Fruit fly (Drosophila melanogaster) whole organism: Measurements from ENCODE around the gene MAPk-Ak2.

Experiments
- CG8478 ChIP-seq: fragments of >200 bp; optimal IDR thresholded peaks from 2 replicates; lab custom pipeline; 2018; ENCODE audit warnings: inconsistent platforms
- Dll ChIP-seq: fragments of >200 bp; optimal IDR thresholded peaks from 2 replicates; lab custom pipeline; 2017
- EcR ChIP-seq, 2 experiments: fragments of >200 bp; optimal IDR thresholded peaks; 2 replicates each; lab custom pipeline; 2017; ENCODE audit warnings: missing biosample characterization in 2 of 2, missing genetic modification characterization in 2 of 2, missing genetic modification reagents in 2 of 2
- pan ChIP-seq: fragments of >200 bp; optimal IDR thresholded peaks from 2 replicates; lab custom pipeline; 2017
- psq ChIP-seq: fragments of >200 bp; optimal IDR thresholded peaks from 2 replicates; lab custom pipeline; 2017
- usp ChIP-seq: fragments of >200 bp; optimal IDR thresholded peaks from 2 replicates; lab custom pipeline; 2017; ENCODE audit warnings: missing biosample characterization, missing genetic modification characterization, mixed read lengths

The MAPk-Ak2 gene

DNA sequence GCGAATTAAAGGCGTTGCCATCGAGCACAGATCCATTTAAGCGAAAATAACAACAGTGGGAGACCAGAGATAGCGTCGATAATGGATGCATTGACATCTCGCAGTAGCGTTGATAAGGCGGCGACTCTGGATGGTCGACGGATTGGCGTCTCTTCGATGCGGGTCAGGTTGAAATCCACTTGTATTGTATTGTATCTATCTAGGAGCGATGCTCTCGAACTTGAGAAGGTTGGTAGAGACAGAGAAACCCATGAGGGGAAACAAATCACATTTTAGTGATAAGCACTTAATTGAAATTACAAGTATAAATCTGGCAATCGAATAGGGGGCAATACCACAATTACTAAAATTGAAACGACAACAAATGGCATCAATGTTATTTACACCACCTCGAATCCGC, 40.4 kb downstream of the MAPk-Ak2 start:
- TF ChIP-seq psq (no peak), EcR (GFP tag; optimal IDR thresholded peaks at IDR 0.05; lab: Kevin White, UChicago) (no peak), Dll (lab: Kevin White, UChicago) (no peak), pan (lab: Kevin White, UChicago) (no peak), usp (GFP tag; lab: Kevin White, UChicago) (no peak), CG8478 (lab: Kevin White, UChicago) (no peak)

DNA sequence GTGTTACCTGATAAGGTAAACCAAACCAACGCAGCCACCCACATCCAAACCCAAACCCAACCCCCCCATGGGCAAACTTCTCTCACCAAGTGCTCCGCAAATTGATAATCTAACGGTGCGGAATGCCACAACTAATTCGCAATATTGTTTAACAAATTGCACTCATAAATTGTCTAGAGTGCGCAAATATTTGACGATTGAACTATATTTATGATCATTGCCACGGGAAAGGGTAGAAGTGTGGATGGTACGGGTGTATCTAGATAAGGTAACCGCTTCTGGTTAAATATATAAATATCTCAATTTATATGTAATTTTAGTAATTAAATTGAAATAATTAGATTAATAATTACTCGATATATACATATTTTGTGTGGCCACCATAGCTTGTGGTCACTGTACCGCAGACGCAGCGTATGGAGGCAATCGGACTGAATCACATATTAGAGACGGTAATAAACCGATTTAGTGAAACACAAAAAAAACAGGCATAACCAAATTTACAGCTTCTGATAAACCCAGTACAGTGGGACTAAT, 45.5 kb downstream of the MAPk-Ak2 start:
- TF ChIP-seq EcR (GFP tag; optimal IDR thresholded peaks at IDR 0.05; lab: Kevin White, UChicago) (no peak), pan (lab: Kevin White, UChicago) (no peak)

- TF ChIP-seq EcR (GFP tag; optimal IDR thresholded peaks at IDR 0.05; lab: Kevin White, UChicago) = no peak
These were observed 46.1 kb downstream of the MAPk-Ak2 start, which contains the start of gene CG33080 for dm6 chrX:5717741-5718475. Gene CG33080, minus strand, starts transcription at chrX:5717778.

- no peak for TF ChIP-seq Dll (lab: Kevin White, UChicago)
- no peak for TF ChIP-seq EcR (GFP tag; optimal IDR thresholded peaks at IDR 0.05; lab: Kevin White, UChicago)
- TF ChIP-seq pan (lab: Kevin White, UChicago) = no peak
- TF ChIP-seq psq = no peak
- no peak for TF ChIP-seq CG8478 (lab: Kevin White, UChicago)
- no peak for TF ChIP-seq usp (GFP tag; lab: Kevin White, UChicago)
These were observed 48.4 kb downstream of the MAPk-Ak2 start for dm6 chrX:5715455-5716227.

dm6 chrX:5714786-5715185, 49.2 kb downstream of the MAPk-Ak2 start:
- TF ChIP-seq usp (GFP tag; lab: Kevin White, UChicago) = no peak
- no peak for TF ChIP-seq CG8478 (lab: Kevin White, UChicago)
- no peak for TF ChIP-seq EcR (GFP tag; optimal IDR thresholded peaks at IDR 0.05; lab: Kevin White, UChicago)
- no peak for TF ChIP-seq psq
- TF ChIP-seq pan (lab: Kevin White, UChicago) = no peak
- no peak for TF ChIP-seq Dll (lab: Kevin White, UChicago)

DNA sequence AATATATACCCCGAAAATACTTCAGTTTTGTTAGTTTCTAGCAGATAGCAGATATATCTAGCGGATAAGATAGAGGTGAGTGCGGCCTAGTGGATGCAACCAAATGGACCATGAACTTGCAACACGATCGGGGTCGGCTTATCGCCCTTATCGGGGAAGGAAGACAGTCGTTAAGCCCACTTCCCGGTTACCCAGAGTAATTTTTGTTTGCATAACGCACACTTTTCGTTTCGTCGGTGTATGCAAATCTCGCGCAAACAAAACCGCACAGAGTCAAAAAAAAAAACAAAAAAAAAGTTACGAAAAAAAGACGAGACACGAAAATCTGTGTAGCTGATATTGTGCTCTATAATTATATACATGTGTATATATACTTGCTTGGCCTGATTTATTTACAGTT, 51.0 kb downstream of the MAPk-Ak2 start:
- no peak for TF ChIP-seq Dll (lab: Kevin White, UChicago)
- no peak for TF ChIP-seq EcR (GFP tag; optimal IDR thresholded peaks at IDR 0.05; lab: Kevin White, UChicago)
- TF ChIP-seq usp (GFP tag; lab: Kevin White, UChicago) = no peak
- TF ChIP-seq psq = no peak
- no peak for TF ChIP-seq pan (lab: Kevin White, UChicago)
- TF ChIP-seq CG8478 (lab: Kevin White, UChicago) = no peak
